Fruit fly (Drosophila melanogaster): Measurements from ENCODE around the gene dnc.

DNA sequence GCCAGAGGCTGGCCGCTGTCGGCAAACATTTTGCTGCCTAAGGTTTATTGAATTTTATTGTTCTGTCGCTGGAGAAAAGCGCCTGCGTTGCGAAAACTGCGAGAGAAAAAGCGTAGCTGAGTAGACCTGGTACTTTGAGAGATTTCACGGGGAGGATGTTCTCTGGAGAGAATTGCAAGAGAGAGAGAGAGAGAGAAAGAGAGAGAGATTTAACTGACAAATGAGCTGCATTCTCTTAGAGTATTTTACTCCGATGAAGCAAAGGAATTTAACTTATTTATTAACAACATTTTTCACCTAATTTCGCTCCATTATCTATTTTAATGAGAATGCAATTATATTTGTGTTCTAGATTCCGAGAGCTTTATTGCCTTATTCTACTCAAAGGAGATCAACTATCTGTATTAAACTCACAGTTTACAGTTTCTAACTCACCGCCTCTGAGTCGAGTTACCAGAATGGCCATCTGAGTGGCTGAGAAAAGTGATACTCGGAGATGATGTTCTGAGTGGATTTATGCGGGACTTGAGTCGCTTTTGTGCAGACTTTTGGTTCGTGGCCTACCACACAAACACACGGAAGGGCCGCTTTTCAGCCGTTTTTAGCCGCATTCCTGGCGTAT is 14.7 kb downstream of the dnc start:
- TF ChIP-seq CG11617 (GFP tag; optimal IDR thresholded peaks at IDR 0.05) (no peak), Mnt (GFP tag; optimal IDR thresholded peaks at IDR 0.05) (no peak), CG1620 (GFP tag; optimal IDR thresholded peaks at IDR 0.05) (no peak), toe (GFP tag; optimal IDR thresholded peaks at IDR 0.05) (no peak), pad (GFP tag; optimal IDR thresholded peaks at IDR 0.05) (no peak), Crg-1 (GFP tag; optimal IDR thresholded peaks at IDR 0.05) (no peak), ovo (GFP tag; optimal IDR thresholded peaks at IDR 0.05) (no peak), CG7101 (tag; optimal IDR thresholded peaks at IDR 0.05) (no peak), cnc (optimal IDR thresholded peaks at IDR 0.05) (no peak), Hr96 (GFP tag; optimal IDR thresholded peaks at IDR 0.05) (no peak), kay (GFP tag; ENCODE audit: borderline replicate concordance) (no peak), Clk (GFP tag; optimal IDR thresholded peaks at IDR 0.05) (no peak), cic (GFP tag; optimal IDR thresholded peaks at IDR 0.05) (no peak), CG14711 (tag; optimal IDR thresholded peaks at IDR 0.05) (no peak)

Data from whole organism, adult.